Fruit fly (Drosophila melanogaster) whole organism, embryonic: ENCODE data around the gene Bet5.

ENCODE experiments used
- CG10366 ChIP-seq: fragments of 200-800 bp; sonication (Bioruptor generic); IDR thresholded peaks from 2 replicates; pipeline ENCODE4 v1.3.6; 2022; ENCODE audit warnings: missing biosample characterization, missing genetic modification characterization
- CG10979 ChIP-seq: fragments of 200-800 bp; sonication (Bioruptor generic); optimal IDR thresholded peaks from 2 replicates; lab custom pipeline; 2018; ENCODE audit warnings: missing biosample characterization, mild to moderate bottlenecking, missing genetic modification characterization, moderate library complexity
- CG13287 ChIP-seq: fragments of 200-800 bp; sonication (Bioruptor generic); IDR thresholded peaks from 2 replicates; pipeline ENCODE4 v1.3.6; 2022; ENCODE audit warnings: missing biosample characterization, missing genetic modification characterization; ENCODE audit not compliant: partially characterized antibody
- CG1529 ChIP-seq: fragments of 200-800 bp; sonication (Bioruptor generic); optimal IDR thresholded peaks from 3 replicates; lab custom pipeline; 2018; ENCODE audit warnings: missing biosample characterization, missing genetic modification characterization
- CG17912 ChIP-seq: fragments of 200-800 bp; sonication (Bioruptor generic); optimal IDR thresholded peaks from 2 replicates; lab custom pipeline; 2018; ENCODE audit warnings: missing biosample characterization, mild to moderate bottlenecking, missing genetic modification characterization
- CG2129 ChIP-seq: fragments of 200-800 bp; sonication (Bioruptor generic); IDR thresholded peaks from 2 replicates; pipeline ENCODE4 v1.3.6; 2022; ENCODE audit warnings: missing biosample characterization, missing genetic modification characterization; ENCODE audit not compliant: partially characterized antibody
- CG3281 ChIP-seq: fragments of 200-800 bp; sonication (Bioruptor generic); optimal IDR thresholded peaks from 3 replicates; lab custom pipeline; 2017; ENCODE audit warnings: missing biosample characterization, mild to moderate bottlenecking, missing genetic modification characterization
- CG34376 ChIP-seq: fragments of 200-800 bp; sonication (Bioruptor generic); optimal IDR thresholded peaks from 2 replicates; lab custom pipeline; 2018; ENCODE audit warnings: missing biosample characterization, mild to moderate bottlenecking, missing genetic modification characterization
- CG42726 ChIP-seq: fragments of 200-800 bp; sonication (Bioruptor generic); IDR thresholded peaks from 2 replicates; pipeline ENCODE4 v1.3.6; 2022; ENCODE audit warnings: missing biosample characterization, missing genetic modification characterization; ENCODE audit not compliant: partially characterized antibody
- CG4282 ChIP-seq: fragments of 200-800 bp; sonication (Bioruptor generic); optimal IDR thresholded peaks from 2 replicates; lab custom pipeline; 2016; ENCODE audit warnings: missing biosample characterization, missing genetic modification characterization
- CG4707 ChIP-seq: fragments of 200-800 bp; sonication (Bioruptor generic); optimal IDR thresholded peaks from 2 replicates; lab custom pipeline; 2018; ENCODE audit warnings: missing biosample characterization, mild to moderate bottlenecking, missing genetic modification characterization, moderate library complexity
- CG4730 ChIP-seq: fragments of 200-800 bp; sonication (Bioruptor generic); IDR thresholded peaks from 2 replicates; pipeline ENCODE4 v1.3.6; 2022; ENCODE audit warnings: missing biosample characterization, missing genetic modification characterization
- CG5180 ChIP-seq: fragments of 200-800 bp; sonication (Bioruptor generic); optimal IDR thresholded peaks from 3 replicates; lab custom pipeline; 2017; ENCODE audit warnings: missing biosample characterization, missing genetic modification characterization, mild to moderate bottlenecking, moderate library complexity, missing genetic modification reagents
- CG5245 ChIP-seq: fragments of 200-800 bp; sonication (Bioruptor generic); optimal IDR thresholded peaks from 3 replicates; lab custom pipeline; 2016; ENCODE audit warnings: missing biosample characterization, missing genetic modification characterization
- CG6654 ChIP-seq: fragments of 200-800 bp; sonication (Bioruptor generic); optimal IDR thresholded peaks from 2 replicates; lab custom pipeline; 2017; ENCODE audit warnings: missing biosample characterization, mild to moderate bottlenecking, missing genetic modification characterization
- CG6689 ChIP-seq: fragments of 200-800 bp; sonication (Bioruptor generic); IDR thresholded peaks from 2 replicates; pipeline ENCODE4 v1.3.6; 2022; ENCODE audit warnings: missing biosample characterization, missing genetic modification characterization
- CG8388 ChIP-seq: fragments of 200-800 bp; sonication (Bioruptor generic); optimal IDR thresholded peaks from 2 replicates; lab custom pipeline; 2019; ENCODE audit warnings: missing biosample characterization, mild to moderate bottlenecking, missing genetic modification characterization, moderate library complexity
- CG8944 ChIP-seq: fragments of 200-800 bp; sonication (Bioruptor generic); optimal IDR thresholded peaks from 3 replicates; lab custom pipeline; 2016; ENCODE audit warnings: missing biosample characterization, missing genetic modification characterization
- CG9817 ChIP-seq: fragments of 200-800 bp; sonication (Bioruptor generic); optimal IDR thresholded peaks from 2 replicates; lab custom pipeline; 2018; ENCODE audit warnings: missing biosample characterization, mild to moderate bottlenecking, missing genetic modification characterization, moderate library complexity
- Camta ChIP-seq: fragments of 200-800 bp; sonication (Bioruptor generic); optimal IDR thresholded peaks from 2 replicates; lab custom pipeline; 2016; ENCODE audit warnings: missing biosample characterization, missing genetic modification characterization
- Chrac-16 ChIP-seq: fragments of 200-800 bp; sonication (Bioruptor generic); optimal IDR thresholded peaks from 3 replicates; lab custom pipeline; 2016; ENCODE audit warnings: missing biosample characterization, missing genetic modification characterization
- CoRest ChIP-seq: fragments of 200-800 bp; sonication (Bioruptor generic); optimal IDR thresholded peaks from 3 replicates; lab custom pipeline; 2018; ENCODE audit warnings: missing biosample characterization, mild to moderate bottlenecking, missing genetic modification characterization, moderate library complexity
- Dek ChIP-seq: fragments of 200-800 bp; sonication (Bioruptor generic); optimal IDR thresholded peaks from 3 replicates; lab custom pipeline; 2019; ENCODE audit warnings: missing biosample characterization, mild to moderate bottlenecking, missing genetic modification characterization, moderate library complexity
- HLH54F ChIP-seq: fragments of 200-800 bp; sonication (Bioruptor generic); optimal IDR thresholded peaks from 3 replicates; lab custom pipeline; 2016; ENCODE audit warnings: missing biosample characterization, missing genetic modification characterization
- Hey ChIP-seq: fragments of 200-800 bp; sonication (Bioruptor generic); optimal IDR thresholded peaks from 3 replicates; lab custom pipeline; 2018; ENCODE audit warnings: missing biosample characterization, mild to moderate bottlenecking, missing genetic modification characterization
- HmgD ChIP-seq: fragments of 200-800 bp; sonication (Bioruptor generic); optimal IDR thresholded peaks from 3 replicates; lab custom pipeline; 2016; ENCODE audit warnings: missing biosample characterization, missing genetic modification characterization
- Hr39 ChIP-seq: fragments of >200 bp; optimal IDR thresholded peaks from 2 replicates; lab custom pipeline; 2017
- Nf-YA ChIP-seq: fragments of 200-800 bp; sonication (Bioruptor generic); IDR thresholded peaks from 2 replicates; pipeline ENCODE4 v1.3.6; 2022; ENCODE audit warnings: missing biosample characterization, missing genetic modification characterization
- NfI ChIP-seq: fragments of 200-800 bp; sonication (Bioruptor generic); optimal IDR thresholded peaks from 3 replicates; lab custom pipeline; 2018; ENCODE audit warnings: missing biosample characterization, mild to moderate bottlenecking, missing genetic modification characterization, moderate library complexity
- Sry-β ChIP-seq: fragments of 200-800 bp; sonication (Bioruptor generic); optimal IDR thresholded peaks from 2 replicates; lab custom pipeline; 2018; ENCODE audit warnings: missing biosample characterization, mild to moderate bottlenecking, missing genetic modification characterization, moderate library complexity
- Stat92E ChIP-seq, 3 experiments: fragments of >200 bp in 2 of 3; fragments of 200-800 bp in 1 of 3; sonication (Bioruptor generic) in 1 of 3; optimal IDR thresholded peaks; 2 replicates each; lab custom pipeline; 2017 to 2019; ENCODE audit warnings: missing biosample characterization in 3 of 3, missing genetic modification characterization in 3 of 3, mild to moderate bottlenecking in 1 of 3, moderate library complexity in 1 of 3
- Xrp1 ChIP-seq: fragments of 200-800 bp; sonication (Bioruptor generic); IDR thresholded peaks from 2 replicates; pipeline ENCODE4 v1.3.6; 2022; ENCODE audit warnings: missing biosample characterization, missing genetic modification characterization
- ac ChIP-seq: fragments of 200-800 bp; sonication (Bioruptor generic); optimal IDR thresholded peaks from 3 replicates; lab custom pipeline; 2017; ENCODE audit warnings: missing biosample characterization, mild to moderate bottlenecking, missing genetic modification characterization
- aop ChIP-seq: fragments of 200-800 bp; sonication (Bioruptor generic); IDR thresholded peaks from 2 replicates; pipeline ENCODE4 v1.3.6; 2022; ENCODE audit warnings: missing biosample characterization, missing genetic modification characterization
- btn ChIP-seq: fragments of 200-800 bp; sonication (Bioruptor generic); optimal IDR thresholded peaks from 2 replicates; lab custom pipeline; 2016; ENCODE audit warnings: missing biosample characterization, missing genetic modification characterization
- chif ChIP-seq, 2 experiments: fragments of 200-800 bp; sonication (Bioruptor generic); optimal IDR thresholded peaks; 3 replicates each; lab custom pipeline; 2016; ENCODE audit warnings: missing biosample characterization in 2 of 2, missing genetic modification characterization in 2 of 2
- crol ChIP-seq: fragments of 200-800 bp; sonication (Bioruptor generic); IDR thresholded peaks from 2 replicates; pipeline ENCODE4 v1.3.6; 2022; ENCODE audit warnings: missing biosample characterization, missing genetic modification characterization
- crp ChIP-seq, 2 experiments: fragments of 200-800 bp; sonication (Bioruptor generic); optimal IDR thresholded peaks; 2 replicates in 1 of 2; 3 replicates in 1 of 2; lab custom pipeline; 2017; ENCODE audit warnings: missing biosample characterization in 2 of 2, missing genetic modification characterization in 2 of 2, mild to moderate bottlenecking in 1 of 2, moderate library complexity in 1 of 2
- dpn ChIP-seq, 2 experiments: fragments of 200-800 bp; sonication (Bioruptor generic); optimal IDR thresholded peaks; 3 replicates each; lab custom pipeline; 2016; ENCODE audit warnings: missing biosample characterization in 2 of 2, missing genetic modification characterization in 2 of 2
- emc ChIP-seq: fragments of 200-800 bp; sonication (Bioruptor generic); optimal IDR thresholded peaks from 2 replicates; lab custom pipeline; 2016; ENCODE audit warnings: missing biosample characterization, missing genetic modification characterization
- gem ChIP-seq: fragments of 200-800 bp; sonication (Bioruptor generic); optimal IDR thresholded peaks from 2 replicates; lab custom pipeline; 2019; ENCODE audit warnings: missing biosample characterization, mild to moderate bottlenecking, missing genetic modification characterization, moderate library complexity
- gro ChIP-seq: fragments of 200-800 bp; sonication (Bioruptor generic); optimal IDR thresholded peaks from 2 replicates; lab custom pipeline; 2016; ENCODE audit warnings: missing biosample characterization, missing genetic modification characterization
- kay ChIP-seq: fragments of 200-800 bp; sonication (Bioruptor generic); optimal IDR thresholded peaks from 2 replicates; lab custom pipeline; 2016; ENCODE audit warnings: missing biosample characterization, missing genetic modification characterization
- p53 ChIP-seq: fragments of 200-800 bp; sonication (Bioruptor generic); optimal IDR thresholded peaks from 2 replicates; lab custom pipeline; 2016; ENCODE audit warnings: missing biosample characterization, missing genetic modification characterization
- sd ChIP-seq: fragments of 200-800 bp; sonication (Bioruptor generic); optimal IDR thresholded peaks from 3 replicates; lab custom pipeline; 2018; ENCODE audit warnings: missing biosample characterization, mild to moderate bottlenecking, missing genetic modification characterization, moderate library complexity
- sisA ChIP-seq: fragments of 200-800 bp; sonication (Bioruptor generic); IDR thresholded peaks from 2 replicates; pipeline ENCODE4 v1.3.6; 2022; ENCODE audit warnings: missing biosample characterization, missing genetic modification characterization
- sqz ChIP-seq: fragments of 200-800 bp; sonication (Bioruptor generic); optimal IDR thresholded peaks from 3 replicates; lab custom pipeline; 2018; ENCODE audit warnings: missing biosample characterization, mild to moderate bottlenecking, missing genetic modification characterization
- unc-4 ChIP-seq: fragments of 200-800 bp; sonication (Bioruptor generic); IDR thresholded peaks from 2 replicates; pipeline ENCODE4 v1.3.6; 2022; ENCODE audit warnings: missing biosample characterization, missing genetic modification characterization; ENCODE audit not compliant: partially characterized antibody

Bet5 gene

DNA sequence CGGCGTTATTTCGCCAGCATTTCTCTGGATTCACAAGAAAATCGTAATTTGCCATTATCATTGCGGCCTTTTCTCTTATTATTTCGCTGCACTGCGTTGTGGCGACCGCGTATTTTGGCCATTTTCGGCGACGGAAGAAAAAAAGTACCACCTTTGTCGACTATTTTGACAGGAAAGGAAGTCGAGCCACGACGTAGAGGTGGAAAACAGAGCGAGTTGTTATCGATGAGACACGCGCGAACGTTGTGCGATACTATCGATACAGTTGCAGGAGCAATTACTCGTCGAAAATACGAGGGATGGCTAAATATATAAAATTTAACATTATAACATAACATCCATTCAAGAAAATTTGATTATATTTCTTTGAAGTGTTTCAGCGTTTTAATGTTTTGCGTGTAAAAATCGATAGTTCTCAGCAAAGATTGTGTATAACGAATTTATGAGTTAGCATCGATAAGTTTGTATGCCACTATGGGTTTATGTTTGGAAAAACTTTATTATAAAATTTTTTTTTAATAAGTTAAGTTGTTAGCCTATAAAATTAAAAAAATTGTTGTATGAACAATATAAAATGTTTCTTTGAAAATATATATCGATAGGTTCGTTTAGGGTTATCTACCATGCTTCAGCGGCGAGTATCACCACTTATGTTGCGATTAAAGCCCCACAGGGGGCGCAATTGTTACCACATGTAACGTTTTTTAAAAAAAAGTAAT, 28.9 kb downstream of the Bet5 start, which contains the start of gene RpS7 (continued):
- TF ChIP-seq CG17912 (GFP tag; lab: Kevin White, UChicago), result peak; percentile 84
- TF ChIP-seq CG4730 (GFP tag; lab: Robert Waterston, UW), result peak; percentile 51; the same call in 1 of the 2 replicates
- no peak for TF ChIP-seq Hr39
- TF ChIP-seq CG4282, result no peak
- TF ChIP-seq btn, result peak; percentile 28
- TF ChIP-seq kay, result no peak
- no peak for TF ChIP-seq HmgD (GFP tag; lab: Kevin White, UChicago)
- TF ChIP-seq HLH54F (GFP tag; lab: Kevin White, UChicago), result peak; percentile 5
- peak; percentile 91 for TF ChIP-seq CG42726
- TF ChIP-seq CG5245 (GFP tag; lab: Kevin White, UChicago), result peak; percentile 35
- peak; percentile 29; the same call in 1 of the 2 replicates for TF ChIP-seq Xrp1 (GFP tag; lab: Robert Waterston, UW)
- peak; percentile 58 for TF ChIP-seq CG1529 (GFP tag; lab: Kevin White, UChicago)
- TF ChIP-seq CG13287 (GFP tag; lab: Robert Waterston, UW), result peak; percentile 97
- TF ChIP-seq emc (GFP tag; lab: Kevin White, UChicago), result peak; percentile 18
- no peak for TF ChIP-seq sd (tag; lab: Kevin White, UChicago)
- TF ChIP-seq CG10979, result peak; percentile 39
- no peak for TF ChIP-seq Chrac-16 (GFP tag; lab: Kevin White, UChicago)
- peak; percentile 69 for TF ChIP-seq CG5180 (GFP tag; lab: Kevin White, UChicago)
- peak; percentile 86 for TF ChIP-seq CG8388 (GFP tag; lab: Kevin White, UChicago)
- peak; percentile 26 to 27 for TF ChIP-seq dpn (GFP tag; optimal IDR thresholded peaks at IDR 0.05; lab: Kevin White, UChicago)
- peak; percentile 27 for TF ChIP-seq Sry-β (GFP tag; lab: Kevin White, UChicago)
- TF ChIP-seq CG9817 (tag; lab: Kevin White, UChicago), result peak; percentile 56
- peak; percentile 18 for TF ChIP-seq CG8944 (GFP tag; lab: Kevin White, UChicago)
- peak; percentile 45 for TF ChIP-seq gro (GFP tag; lab: Kevin White, UChicago)
- peak; percentile 51 for TF ChIP-seq Nf-YA
- TF ChIP-seq unc-4 (GFP tag; lab: Robert Waterston, UW), result peak; percentile 96
- TF ChIP-seq crp (GFP tag; optimal IDR thresholded peaks at IDR 0.05; lab: Kevin White, UChicago), result peak in 1 of 2 experiments; percentile 35
- peak; percentile 87 for TF ChIP-seq NfI (GFP tag; lab: Kevin White, UChicago)
- TF ChIP-seq crol (GFP tag; lab: Robert Waterston, UW), result 0 out of 2 replicates have a peak, but pooled peaks have one; percentile 24
- TF ChIP-seq chif (GFP tag; optimal IDR thresholded peaks at IDR 0.05; lab: Kevin White, UChicago), result peak; percentile 18 to 39
- TF ChIP-seq gem (tag; lab: Kevin White, UChicago), result peak; percentile 45
- peak; percentile 83 for TF ChIP-seq CG3281 (GFP tag; lab: Kevin White, UChicago)
- peak; percentile 71 for TF ChIP-seq sqz (GFP tag; lab: Kevin White, UChicago)
- peak; percentile 69 for TF ChIP-seq CG6689 (GFP tag; lab: Robert Waterston, UW)
- TF ChIP-seq Camta, result peak; percentile 29
- no peak for TF ChIP-seq aop (GFP tag; lab: Robert Waterston, UW)
- TF ChIP-seq ac (GFP tag; lab: Kevin White, UChicago), result peak; percentile 48
- peak; percentile 96 for TF ChIP-seq CG2129
- TF ChIP-seq CG6654 (GFP tag; lab: Kevin White, UChicago), result peak; percentile 39
- peak; percentile 63 for TF ChIP-seq CoRest (tag; lab: Kevin White, UChicago)
- peak; percentile 85 for TF ChIP-seq CG4707
- TF ChIP-seq Stat92E (GFP tag; optimal IDR thresholded peaks at IDR 0.05; lab: Kevin White, UChicago), result peak in 1 of 3 experiments; percentile 17
- TF ChIP-seq CG10366 (GFP tag; lab: Robert Waterston, UW), result peak; percentile 73
- peak; percentile 74 for TF ChIP-seq Hey (tag; lab: Kevin White, UChicago)
- no peak for TF ChIP-seq p53 (GFP tag; lab: Kevin White, UChicago)
- 0 out of 2 replicates have a peak, but pooled peaks have one; percentile 15 for TF ChIP-seq sisA (GFP tag; lab: Robert Waterston, UW)
- TF ChIP-seq Dek (tag; lab: Kevin White, UChicago), result peak; percentile 17
- TF ChIP-seq CG34376 (GFP tag; lab: Kevin White, UChicago), result peak; percentile 92
